Worm (Caenorhabditis elegans) whole organism, L3 larva: ENCODE data around the gene nmur-3.

ENCODE experiments used
- R02D3.7 ChIP-seq: fragments of 150-350 bp; optimal IDR thresholded peaks from 2 replicates; lab custom pipeline; 2014; ENCODE audit warnings: missing biosample characterization, missing genetic modification characterization
- ama-1 ChIP-seq: fragments of 150-350 bp; optimal IDR thresholded peaks from 2 replicates; lab custom pipeline; 2018
- daf-12 ChIP-seq: fragments of 150-350 bp; optimal IDR thresholded peaks from 2 replicates; lab custom pipeline; 2014; ENCODE audit warnings: missing biosample characterization, missing genetic modification reagents, missing genetic modification characterization
- fkh-10 ChIP-seq: sonication (generic microtip); optimal IDR thresholded peaks from 2 replicates; lab custom pipeline; 2017; ENCODE audit warnings: missing biosample characterization, missing genetic modification reagents, missing genetic modification characterization
- nfya-1 ChIP-seq: sonication (generic microtip); optimal IDR thresholded peaks from 2 replicates; lab custom pipeline; 2017; ENCODE audit warnings: missing genetic modification characterization, mild to moderate bottlenecking, missing compliant biosample characterization, antibody characterized with exemption, moderate library complexity; ENCODE audit not compliant: insufficient read depth
- nhr-76 ChIP-seq: fragments of 150-350 bp; sonication (generic microtip); optimal IDR thresholded peaks from 5 replicates; lab custom pipeline; 2014; ENCODE audit warnings: missing biosample characterization, missing genetic modification characterization
- sea-2 ChIP-seq: fragments of 150-350 bp; sonication (generic microtip); optimal IDR thresholded peaks from 4 replicates; lab custom pipeline; 2014; ENCODE audit warnings: missing biosample characterization, missing genetic modification reagents, missing genetic modification characterization
- tbx-2 ChIP-seq: sonication (generic microtip); optimal IDR thresholded peaks from 2 replicates; lab custom pipeline; 2016; ENCODE audit warnings: mild to moderate bottlenecking, missing genetic modification characterization, missing compliant biosample characterization
- ztf-11 ChIP-seq: fragments of 150-350 bp; optimal IDR thresholded peaks from 2 replicates; lab custom pipeline; 2014; ENCODE audit warnings: missing biosample characterization, missing genetic modification characterization

DNA sequence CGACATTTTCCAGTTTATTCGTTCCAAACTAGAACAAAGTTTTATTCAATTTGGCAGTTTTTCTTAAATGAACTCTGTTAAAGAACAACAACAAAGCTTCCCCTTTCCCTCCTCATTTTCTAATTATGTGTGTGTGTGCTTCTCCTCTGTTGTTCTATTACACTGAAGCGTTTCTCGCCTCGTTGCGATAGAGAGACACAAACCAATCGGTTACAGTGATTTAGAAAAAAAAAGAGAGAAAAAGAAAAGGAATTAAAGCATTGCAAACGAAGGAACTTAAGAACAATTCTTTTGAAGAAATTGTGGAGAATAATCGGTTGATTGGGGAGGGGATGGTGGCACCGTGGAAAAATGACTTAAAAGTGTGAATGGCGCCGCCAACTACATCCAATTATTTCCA, 28.8 kb upstream of the nmur-3 start, which contains the start of gene cest-26:
- TF ChIP-seq daf-12 (tag; lab: Kevin White, UChicago): no peak
- no peak for TF ChIP-seq fkh-10 (GFP tag; lab: Kevin White, UChicago)
- TF ChIP-seq ztf-11 (tag; lab: Kevin White, UChicago): no peak
- TF ChIP-seq nhr-76: no peak
- no peak for TF ChIP-seq nfya-1 (tag; lab: Kevin White, UChicago)
- TF ChIP-seq tbx-2 (tag; lab: Kevin White, UChicago): no peak
- no peak for TF ChIP-seq sea-2 (GFP tag; lab: Kevin White, UChicago)
- TF ChIP-seq ama-1 (lab: Kevin White, UChicago): no peak
- no peak for TF ChIP-seq R02D3.7 (tag; lab: Kevin White, UChicago)
